Worm (Caenorhabditis elegans) whole organism, mixed stage, embryonic: ENCODE measurements around the gene spe-6.

Experiments used
- nhr-237 ChIP-seq: fragments of 150-350 bp; optimal IDR thresholded peaks from 2 replicates; lab custom pipeline; 2014; ENCODE audit warnings: missing biosample characterization, missing genetic modification characterization
- unc-62 ChIP-seq: fragments of 150-350 bp; optimal IDR thresholded peaks from 2 replicates; lab custom pipeline; 2014; ENCODE audit warnings: missing biosample characterization, missing genetic modification reagents, missing genetic modification characterization

ce11 chrIII:11470311-11470858, 34.9 kb upstream of the spe-6 start, which contains the start of gene bed-2:
- TF ChIP-seq unc-62 (GFP tag; lab: Kevin White, UChicago) (no peak), nhr-237 (no peak)
